Worm (Caenorhabditis elegans): ENCODE results near the gene slcf-2.

ce11 chrX:3429122-3429521 is 35.5 kb downstream of the slcf-2 start:
- TF ChIP-seq nhr-237 (tag; optimal IDR thresholded peaks at IDR 0.05): no peak
- no peak for TF ChIP-seq nfya-1 (tag; optimal IDR thresholded peaks at IDR 0.05; ENCODE audit: insufficient read depth)
- no peak for TF ChIP-seq daf-12 (tag; optimal IDR thresholded peaks at IDR 0.05)
- TF ChIP-seq sea-2 (GFP tag; optimal IDR thresholded peaks at IDR 0.05): no peak
- no peak for TF ChIP-seq hmg-11 (tag; optimal IDR thresholded peaks at IDR 0.05)
- no peak for TF ChIP-seq zag-1 (tag; optimal IDR thresholded peaks at IDR 0.05)
- TF ChIP-seq fos-1 (tag; optimal IDR thresholded peaks at IDR 0.05): no peak
- TF ChIP-seq nhr-77 (tag; optimal IDR thresholded peaks at IDR 0.05): no peak
- no peak for TF ChIP-seq nhr-25 (tag; optimal IDR thresholded peaks at IDR 0.05)
- no peak for TF ChIP-seq elt-2 (tag; optimal IDR thresholded peaks at IDR 0.05)
- TF ChIP-seq unc-62 (GFP tag; optimal IDR thresholded peaks at IDR 0.05): no peak
- TF ChIP-seq ceh-16 (tag; optimal IDR thresholded peaks at IDR 0.05): no peak
- no peak for TF ChIP-seq nhr-28 (tag; optimal IDR thresholded peaks at IDR 0.05)

Measured in whole organism, L3 larva.